Fruit fly (Drosophila melanogaster): ENCODE measurements around the gene CG13670.

- TF ChIP-seq ey (GFP tag; optimal IDR thresholded peaks at IDR 0.05): no peak
- no peak for TF ChIP-seq usp (GFP tag; optimal IDR thresholded peaks at IDR 0.05)
- TF ChIP-seq Myc (optimal IDR thresholded peaks at IDR 0.05): no peak
- TF ChIP-seq Abd-B (GFP tag; optimal IDR thresholded peaks at IDR 0.05): no peak
- no peak for TF ChIP-seq GATAd (GFP tag; optimal IDR thresholded peaks at IDR 0.05)
These were observed 5.0 kb downstream of the CG13670 start, which contains the start of gene CG34461 for dm6 chr3L:8325559-8325958.
